Worm (Caenorhabditis elegans): ENCODE results near the gene K02E10.7.

Gene K02E10.7

DNA sequence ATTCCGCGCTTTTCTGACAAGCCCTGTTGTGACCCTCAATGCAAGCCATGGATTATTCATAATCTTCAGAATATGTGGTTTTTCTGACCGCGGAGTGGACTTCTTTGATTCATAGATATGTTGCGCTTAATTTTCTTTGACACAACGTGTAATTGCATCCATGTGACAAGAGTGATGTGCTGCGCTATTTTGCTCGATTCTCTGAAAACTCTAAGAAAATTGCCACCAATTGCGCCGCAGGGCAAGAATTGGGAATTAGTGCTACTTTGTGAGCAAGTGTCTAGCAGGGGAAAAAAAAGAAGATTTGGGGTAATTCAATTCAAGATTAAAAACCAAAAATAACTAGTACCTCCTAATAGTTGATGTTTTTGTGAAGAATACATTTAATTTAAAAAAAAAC, 44.3 kb downstream of the K02E10.7 start:
- no peak for TF ChIP-seq unc-62 (GFP tag; optimal IDR thresholded peaks at IDR 0.05)

DNA sequence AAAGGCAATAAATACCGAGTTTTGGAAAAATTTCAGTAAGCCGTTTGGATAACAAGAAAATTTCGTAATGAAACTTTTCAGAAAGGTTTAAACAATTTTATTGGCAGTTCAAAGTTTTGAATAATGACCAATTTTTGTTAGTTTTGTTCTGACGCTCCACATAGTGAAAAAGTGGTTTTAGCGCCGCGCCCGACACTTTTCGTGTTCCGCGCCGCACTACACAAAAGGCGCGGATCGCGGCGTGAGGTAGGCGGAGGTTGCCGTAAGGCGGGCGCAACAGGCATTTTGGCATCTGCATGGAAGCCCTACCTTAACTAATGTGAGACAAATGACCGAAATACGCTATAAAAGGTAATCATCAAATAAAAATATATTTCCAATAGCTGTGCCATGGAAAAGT, 46.6 kb downstream of the K02E10.7 start:
- TF ChIP-seq unc-62 (GFP tag; optimal IDR thresholded peaks at IDR 0.05) = no peak

DNA sequence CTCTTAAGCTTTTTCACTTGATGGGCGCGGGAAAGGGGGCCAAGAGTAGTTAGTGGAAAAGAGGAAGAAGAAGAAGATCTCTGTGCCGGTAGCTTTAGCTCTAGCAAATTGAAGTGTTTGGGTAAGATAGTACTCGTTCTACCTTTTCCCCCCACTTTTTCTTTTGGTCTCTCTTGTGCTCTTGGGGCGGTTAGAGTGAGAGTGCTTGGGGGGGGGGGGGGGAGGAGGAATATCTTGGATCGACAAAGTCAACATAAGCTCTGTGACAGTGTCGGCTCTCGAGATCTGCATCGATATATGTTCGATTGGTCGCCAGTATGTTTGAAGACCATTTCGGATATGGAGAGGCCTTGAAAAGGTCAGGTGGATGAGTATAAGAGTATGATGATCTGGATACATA, 48.6 kb downstream of the K02E10.7 start, which contains the start of gene fox-1:
Gene fox-1, minus strand, starts transcription at position 101 of the 400 bp plus-strand sequence.
- TF ChIP-seq unc-62 (GFP tag; optimal IDR thresholded peaks at IDR 0.05) = no peak

DNA sequence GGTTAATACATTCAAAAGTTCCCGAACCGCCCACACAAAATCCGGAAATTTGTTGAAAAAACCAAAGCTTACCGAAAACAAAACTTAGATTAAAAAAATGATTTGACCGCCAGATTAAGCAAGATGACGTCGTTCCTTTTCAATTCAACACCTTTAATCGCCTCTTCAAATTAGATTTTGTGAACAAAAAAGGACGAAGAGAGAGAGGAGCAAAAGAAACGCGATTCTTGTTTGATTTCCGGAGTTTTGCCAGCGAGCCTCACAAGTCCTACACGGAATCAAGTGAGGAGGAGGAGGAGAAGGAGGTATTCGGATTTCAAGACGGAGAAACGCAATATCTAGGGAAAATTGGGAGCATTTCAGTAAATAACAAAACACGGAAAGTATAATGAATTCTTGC, 50.9 kb downstream of the K02E10.7 start:
- no peak for TF ChIP-seq unc-62 (GFP tag; optimal IDR thresholded peaks at IDR 0.05)

DNA sequence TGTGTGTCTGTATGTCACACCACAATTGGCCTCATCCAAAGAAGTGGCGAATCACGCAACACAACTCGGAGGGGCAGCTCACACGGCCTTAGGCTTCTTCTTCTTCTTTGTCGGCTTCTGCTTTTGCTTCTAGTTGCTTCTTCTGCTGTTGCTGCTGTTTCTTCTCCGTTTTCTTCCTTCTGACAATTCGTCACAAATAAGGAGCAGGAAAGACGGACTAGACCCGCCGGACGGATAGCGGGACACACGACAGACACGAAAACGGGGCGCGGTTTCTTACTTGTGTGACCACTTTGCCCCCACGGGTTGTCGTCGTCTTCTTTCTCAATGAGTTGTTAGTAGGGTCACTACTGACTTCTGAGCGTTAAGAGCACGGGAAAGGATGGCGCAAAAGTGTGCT, 52.2 kb downstream of the K02E10.7 start:
- no peak for TF ChIP-seq unc-62 (GFP tag; optimal IDR thresholded peaks at IDR 0.05)

DNA sequence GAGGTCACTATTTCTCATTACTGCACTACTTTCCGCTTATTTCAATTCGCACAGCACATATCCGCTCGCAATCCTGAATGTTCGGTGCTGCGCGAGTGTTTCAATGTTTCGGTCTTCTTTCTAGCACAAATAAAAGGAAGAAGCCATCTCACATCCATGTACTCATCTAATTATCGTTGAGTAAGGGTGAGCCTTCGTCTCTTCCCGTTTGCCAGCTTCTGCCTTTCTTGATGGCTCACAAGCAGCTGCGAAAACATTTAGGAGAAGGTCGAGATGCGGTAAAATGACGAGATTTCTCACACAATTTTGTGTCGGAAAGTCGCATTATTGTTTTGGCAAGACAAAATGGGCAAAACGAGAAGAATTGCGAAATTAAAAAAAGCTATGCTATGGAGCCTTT, 53.4 kb downstream of the K02E10.7 start:
- TF ChIP-seq unc-62 (GFP tag; optimal IDR thresholded peaks at IDR 0.05) = no peak

DNA sequence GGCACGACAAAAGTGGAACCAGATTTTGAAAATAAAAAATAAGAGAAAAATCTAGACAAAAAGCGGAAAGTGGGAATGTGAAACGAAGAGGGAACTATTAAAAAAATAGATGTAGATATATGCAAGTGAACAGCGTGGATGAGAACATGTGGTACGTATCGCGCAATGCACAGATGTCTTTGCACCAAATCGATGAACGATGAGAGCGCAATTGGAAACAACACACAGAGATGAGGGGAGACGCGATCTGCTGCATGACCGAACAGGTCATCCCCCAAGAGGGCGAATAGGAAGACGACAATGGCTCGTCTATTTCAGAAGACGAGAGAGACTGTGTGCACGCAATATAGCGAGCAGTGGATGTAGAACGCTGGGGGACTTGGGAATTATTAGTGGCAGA, 55.6 kb downstream of the K02E10.7 start:
- TF ChIP-seq unc-62 (GFP tag; optimal IDR thresholded peaks at IDR 0.05) = no peak

DNA sequence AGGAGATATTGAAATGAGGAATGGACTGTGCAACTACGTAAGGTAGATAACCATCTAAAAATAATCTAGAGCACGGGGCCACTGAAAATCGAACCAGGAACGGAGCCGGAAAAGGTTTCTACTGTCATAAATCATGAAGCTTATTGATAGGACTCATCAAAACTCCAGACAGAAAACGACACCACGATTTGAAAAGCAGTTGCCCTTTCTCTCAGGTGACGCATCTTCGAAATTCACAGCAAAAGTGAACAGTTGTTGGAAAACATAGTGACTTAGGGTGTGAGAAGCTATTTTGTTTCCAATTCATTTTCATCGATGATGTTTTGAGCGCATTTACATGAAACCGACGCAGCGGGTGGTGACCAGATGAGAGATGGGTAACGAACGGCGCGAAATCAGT, 56.1 kb downstream of the K02E10.7 start:
- TF ChIP-seq unc-62 (GFP tag; optimal IDR thresholded peaks at IDR 0.05) = no peak

DNA sequence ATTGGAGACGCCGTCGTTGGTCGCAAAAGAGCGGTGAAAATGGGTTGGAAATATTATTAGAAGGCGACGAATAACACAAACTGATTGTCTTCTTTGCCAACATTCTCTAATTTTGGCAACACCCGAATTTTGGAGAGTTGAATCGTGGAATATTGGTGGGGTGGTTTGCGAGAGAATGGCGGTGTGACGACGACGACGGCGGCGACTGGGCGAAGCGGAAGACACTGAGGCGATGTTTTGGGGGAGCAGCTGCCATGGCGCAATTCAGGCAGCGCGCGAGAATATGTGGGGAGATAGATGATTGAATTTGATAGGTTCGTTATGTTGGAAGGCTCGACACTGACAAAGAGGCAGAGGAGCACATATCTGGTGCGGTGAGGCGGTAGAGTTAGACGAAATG, 57.4 kb downstream of the K02E10.7 start:
- TF ChIP-seq unc-62 (GFP tag; optimal IDR thresholded peaks at IDR 0.05) = no peak

All from whole organism, dauer.